Worm (Caenorhabditis elegans) whole organism, L4 larva: ENCODE measurements around the gene K06B4.15.
A peak's percentile ranks its signal among the peaks of the same experiment; 100 is the strongest.

ENCODE experiments used
- F10B5.3 ChIP-seq: sonication (generic microtip); optimal IDR thresholded peaks from 2 replicates; lab custom pipeline; 2016; ENCODE audit warnings: mild to moderate bottlenecking, missing genetic modification characterization, missing compliant biosample characterization
- F26F4.8 ChIP-seq: fragments of 200-800 bp; sonication (Bioruptor generic); conservative IDR thresholded peaks from 2 replicates; pipeline ENCODE4 v1.3.6; 2022; ENCODE audit warnings: missing genetic modification characterization, missing compliant biosample characterization
- F37D6.2 ChIP-seq: sonication (generic microtip); optimal IDR thresholded peaks from 2 replicates; lab custom pipeline; 2016; ENCODE audit warnings: mild to moderate bottlenecking, missing genetic modification characterization, missing compliant biosample characterization
- F44E2.7 ChIP-seq: fragments of 200-800 bp; sonication (Bioruptor generic); IDR thresholded peaks from 2 replicates; pipeline ENCODE4 v2.1.2; 2022; ENCODE audit warnings: missing genetic modification characterization, missing compliant biosample characterization
- R02D3.7 ChIP-seq: fragments of 150-350 bp; sonication (generic microtip); optimal IDR thresholded peaks from 3 replicates; lab custom pipeline; 2014; ENCODE audit warnings: missing biosample characterization, missing genetic modification characterization
- T20F7.1 ChIP-seq: fragments of 200-800 bp; sonication (Bioruptor generic); optimal IDR thresholded peaks from 2 replicates; lab custom pipeline; 2018; ENCODE audit warnings: mild to moderate bottlenecking, missing genetic modification characterization, missing compliant biosample characterization
- T26A8.4 ChIP-seq: fragments of 200-800 bp; sonication (Bioruptor generic); IDR thresholded peaks from 2 replicates; pipeline ENCODE4 v1.3.6; 2022; ENCODE audit warnings: missing genetic modification characterization, missing compliant biosample characterization
- Y5F2A.4 ChIP-seq: fragments of 200-800 bp; sonication (Bioruptor generic); optimal IDR thresholded peaks from 2 replicates; lab custom pipeline; 2018; ENCODE audit warnings: mild to moderate bottlenecking, missing genetic modification characterization, missing compliant biosample characterization
- aly-2 ChIP-seq: sonication (generic microtip); optimal IDR thresholded peaks from 2 replicates; lab custom pipeline; 2018; ENCODE audit warnings: missing biosample characterization, missing genetic modification characterization
- ama-1 ChIP-seq: fragments of 150-350 bp; optimal IDR thresholded peaks from 2 replicates; lab custom pipeline; 2014; ENCODE audit warnings: inconsistent platforms, mixed read lengths
- ceh-32 ChIP-seq: sonication (generic microtip); optimal IDR thresholded peaks from 2 replicates; lab custom pipeline; 2016; ENCODE audit warnings: mild to moderate bottlenecking, missing genetic modification characterization, missing compliant biosample characterization; ENCODE audit not compliant: poor library complexity
- ceh-44 ChIP-seq: fragments of 200-800 bp; sonication (Bioruptor generic); IDR thresholded peaks from 2 replicates; pipeline ENCODE4 v1.3.6; 2022; ENCODE audit warnings: missing genetic modification reagents, missing genetic modification characterization, missing compliant biosample characterization
- ceh-62 ChIP-seq: sonication (generic microtip); optimal IDR thresholded peaks from 2 replicates; lab custom pipeline; 2017; ENCODE audit warnings: missing biosample characterization, missing genetic modification characterization
- ceh-82 ChIP-seq: sonication (generic microtip); optimal IDR thresholded peaks from 2 replicates; lab custom pipeline; 2017; ENCODE audit warnings: missing biosample characterization, missing genetic modification characterization
- ctbp-1 ChIP-seq: fragments of 200-800 bp; sonication (Bioruptor generic); IDR thresholded peaks from 2 replicates; pipeline ENCODE4 v1.3.6; 2022; ENCODE audit warnings: missing genetic modification reagents, missing genetic modification characterization, missing compliant biosample characterization
- dmd-8 ChIP-seq: fragments of 200-800 bp; sonication (Bioruptor generic); IDR thresholded peaks from 2 replicates; pipeline ENCODE4 v1.3.6; 2022; ENCODE audit warnings: missing genetic modification characterization, missing compliant biosample characterization
- egl-43 ChIP-seq: fragments of 200-800 bp; sonication (Bioruptor generic); IDR thresholded peaks from 2 replicates; pipeline ENCODE4 v1.3.6; 2022; ENCODE audit warnings: missing genetic modification reagents, missing genetic modification characterization, missing compliant biosample characterization
- fkh-10 ChIP-seq: fragments of 150-350 bp; optimal IDR thresholded peaks from 2 replicates; lab custom pipeline; 2014; ENCODE audit warnings: missing biosample characterization, missing genetic modification reagents, missing genetic modification characterization
- hif-1 ChIP-seq, 2 experiments: sonication (generic microtip); optimal IDR thresholded peaks; 2 replicates each; lab custom pipeline; 2016 to 2017; ENCODE audit warnings: missing compliant biosample characterization in 2 of 2, missing genetic modification characterization in 2 of 2, missing genetic modification reagents in 2 of 2, missing genotype in 2 of 2, mild to moderate bottlenecking in 1 of 2
- hlh-11 ChIP-seq: fragments of 200-800 bp; sonication (Bioruptor generic); optimal IDR thresholded peaks from 2 replicates; lab custom pipeline; 2018; ENCODE audit warnings: mild to moderate bottlenecking, missing genetic modification characterization, missing compliant biosample characterization
- jun-1 ChIP-seq: fragments of 150-350 bp; optimal IDR thresholded peaks from 2 replicates; lab custom pipeline; 2014; ENCODE audit warnings: missing biosample characterization, missing genetic modification reagents, missing genetic modification characterization
- lin-29 ChIP-seq: fragments of 200-800 bp; sonication (Bioruptor generic); IDR thresholded peaks from 2 replicates; pipeline ENCODE4 v1.3.6; 2022; ENCODE audit warnings: missing genetic modification reagents, missing genetic modification characterization, missing compliant biosample characterization
- madf-5 ChIP-seq, 2 experiments: fragments of 200-800 bp; sonication (Bioruptor generic); IDR thresholded peaks; 2 replicates each; pipeline ENCODE4 v1.3.6; 2022; ENCODE audit warnings: missing compliant biosample characterization in 2 of 2, missing genetic modification characterization in 2 of 2
- mdt-29 ChIP-seq: fragments of 200-800 bp; sonication (Bioruptor generic); IDR thresholded peaks from 2 replicates; pipeline ENCODE4 v1.3.6; 2022; ENCODE audit warnings: missing genetic modification reagents, missing genetic modification characterization, missing compliant biosample characterization
- mep-1 ChIP-seq: fragments of 150-350 bp; sonication (generic microtip); optimal IDR thresholded peaks from 3 replicates; lab custom pipeline; 2014; ENCODE audit warnings: missing biosample characterization, missing genetic modification characterization
- mxl-2 ChIP-seq: fragments of 200-800 bp; sonication (Bioruptor generic); conservative IDR thresholded peaks from 2 replicates; pipeline ENCODE4 v1.3.6; 2022; ENCODE audit warnings: missing genetic modification reagents, missing genetic modification characterization, missing compliant biosample characterization
- nhr-10 ChIP-seq: fragments of 150-350 bp; optimal IDR thresholded peaks from 2 replicates; lab custom pipeline; 2014; ENCODE audit warnings: missing biosample characterization, missing genetic modification characterization
- nhr-102 ChIP-seq: sonication (generic microtip); optimal IDR thresholded peaks from 2 replicates; lab custom pipeline; 2016; ENCODE audit warnings: mild to moderate bottlenecking, missing genetic modification characterization, moderate library complexity, missing compliant biosample characterization
- nhr-111 ChIP-seq: fragments of 200-800 bp; sonication (Bioruptor generic); optimal IDR thresholded peaks from 2 replicates; lab custom pipeline; 2018; ENCODE audit warnings: mild to moderate bottlenecking, missing genetic modification characterization, missing compliant biosample characterization
- nhr-237 ChIP-seq: sonication (generic microtip); optimal IDR thresholded peaks from 2 replicates; lab custom pipeline; 2017; ENCODE audit warnings: missing biosample characterization, missing genetic modification characterization
- nhr-28 ChIP-seq: fragments of 150-350 bp; optimal IDR thresholded peaks from 2 replicates; lab custom pipeline; 2014; ENCODE audit warnings: missing biosample characterization, missing genetic modification characterization
- nhr-41 ChIP-seq: fragments of 200-800 bp; sonication (Bioruptor generic); IDR thresholded peaks from 2 replicates; pipeline ENCODE4 v1.3.6; 2022; ENCODE audit warnings: missing genetic modification reagents, missing genetic modification characterization, missing compliant biosample characterization
- nhr-42 ChIP-seq: fragments of 200-800 bp; sonication (Bioruptor generic); IDR thresholded peaks from 2 replicates; pipeline ENCODE4 v1.3.6; 2022; ENCODE audit warnings: missing genetic modification characterization, missing compliant biosample characterization
- nhr-6 ChIP-seq: fragments of 150-350 bp; optimal IDR thresholded peaks from 2 replicates; lab custom pipeline; 2014; ENCODE audit warnings: missing biosample characterization, missing genetic modification characterization
- nhr-76 ChIP-seq: fragments of 150-350 bp; optimal IDR thresholded peaks from 2 replicates; lab custom pipeline; 2014; ENCODE audit warnings: missing biosample characterization, missing genetic modification characterization
- nhr-77 ChIP-seq: fragments of 150-350 bp; optimal IDR thresholded peaks from 2 replicates; lab custom pipeline; 2014; ENCODE audit warnings: missing biosample characterization, missing genetic modification characterization
- pha-4 ChIP-seq, 2 experiments: fragments of 150-350 bp in 1 of 2; fragments of 200-800 bp in 1 of 2; sonication (Bioruptor generic) in 1 of 2; IDR thresholded peaks in 1 of 2; optimal IDR thresholded peaks in 1 of 2; 2 replicates each; pipeline versions ENCODE4 v1.3.6 to Lab custom; 2014 to 2022; ENCODE audit warnings: missing genetic modification characterization in 2 of 2, missing genetic modification reagents in 2 of 2, missing biosample characterization in 1 of 2, missing compliant biosample characterization in 1 of 2
- saeg-2 ChIP-seq: fragments of 200-800 bp; sonication (Bioruptor generic); IDR thresholded peaks from 2 replicates; pipeline ENCODE4 v1.3.6; 2022; ENCODE audit warnings: missing genetic modification reagents, missing genetic modification characterization, missing compliant biosample characterization
- sdz-12 ChIP-seq: fragments of 200-800 bp; sonication (Bioruptor generic); optimal IDR thresholded peaks from 2 replicates; lab custom pipeline; 2018; ENCODE audit warnings: mild to moderate bottlenecking, missing genetic modification characterization, missing compliant biosample characterization
- set-16 ChIP-seq: fragments of 200-800 bp; sonication (Bioruptor generic); IDR thresholded peaks from 2 replicates; pipeline ENCODE4 v1.3.6; 2022; ENCODE audit warnings: missing genetic modification reagents, missing genetic modification characterization, missing compliant biosample characterization
- snpc-4 ChIP-seq: fragments of 150-350 bp; optimal IDR thresholded peaks from 2 replicates; lab custom pipeline; 2014; ENCODE audit warnings: missing biosample characterization, missing genetic modification characterization
- spr-1 ChIP-seq: sonication (generic microtip); optimal IDR thresholded peaks from 2 replicates; lab custom pipeline; 2016; ENCODE audit warnings: mild to moderate bottlenecking, missing genetic modification characterization, missing compliant biosample characterization
- spr-3 ChIP-seq: fragments of 200-800 bp; sonication (Bioruptor generic); optimal IDR thresholded peaks from 2 replicates; lab custom pipeline; 2018; ENCODE audit warnings: mild to moderate bottlenecking, missing genetic modification characterization, missing compliant biosample characterization
- unc-130 ChIP-seq: sonication (generic microtip); optimal IDR thresholded peaks from 2 replicates; lab custom pipeline; 2016; ENCODE audit warnings: missing genetic modification reagents, missing genetic modification characterization, missing compliant biosample characterization
- zag-1 ChIP-seq: fragments of 150-350 bp; optimal IDR thresholded peaks from 2 replicates; lab custom pipeline; 2014; ENCODE audit warnings: missing biosample characterization, missing genetic modification characterization
- zip-11 ChIP-seq: fragments of 200-800 bp; sonication (Bioruptor generic); IDR thresholded peaks from 2 replicates; pipeline ENCODE4 v1.3.6; 2022; ENCODE audit warnings: missing genetic modification characterization, missing compliant biosample characterization
- zip-2 ChIP-seq: fragments of 150-350 bp; optimal IDR thresholded peaks from 2 replicates; lab custom pipeline; 2014; ENCODE audit warnings: missing biosample characterization, missing genetic modification characterization
- ztf-11 ChIP-seq: fragments of 150-350 bp; optimal IDR thresholded peaks from 2 replicates; lab custom pipeline; 2014; ENCODE audit warnings: missing biosample characterization, missing genetic modification characterization

K06B4.15 gene

DNA sequence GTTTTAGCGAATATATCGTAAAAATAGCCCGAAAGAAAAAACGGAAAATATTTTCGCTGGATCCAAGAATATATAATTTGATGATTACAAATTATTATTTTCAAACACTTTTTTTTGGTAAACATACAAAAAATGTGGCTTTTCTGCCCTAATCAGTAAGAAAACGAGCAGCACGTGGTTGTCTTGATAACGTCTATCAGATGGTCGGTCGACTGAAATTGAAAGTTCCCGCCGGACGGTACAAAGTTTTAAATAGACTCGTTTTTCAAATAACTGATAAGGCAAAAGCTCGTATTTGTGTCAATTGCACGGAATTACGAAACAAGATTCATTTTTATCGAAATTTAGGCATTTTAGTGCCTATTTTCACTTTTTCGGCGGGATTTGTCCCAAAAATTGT, 3.5 kb upstream of the K06B4.15 start (continued):
- no peak for TF ChIP-seq zag-1 (tag; lab: Kevin White, UChicago)
- no peak for TF ChIP-seq ceh-82 (tag; lab: Kevin White, UChicago)
- no peak for TF ChIP-seq mxl-2
- TF ChIP-seq F44E2.7 (GFP tag; lab: Robert Waterston, UW): no peak
- no peak for TF ChIP-seq R02D3.7 (tag; lab: Kevin White, UChicago)
- TF ChIP-seq spr-3: no peak
- TF ChIP-seq sdz-12: no peak
- no peak for TF ChIP-seq ctbp-1 (GFP tag; lab: Robert Waterston, UW)
- TF ChIP-seq nhr-111 (GFP tag; lab: Kevin White, UChicago): no peak
- peak; percentile 93 for TF ChIP-seq nhr-28
- TF ChIP-seq aly-2: no peak
- no peak for TF ChIP-seq spr-1 (tag; lab: Kevin White, UChicago)
- TF ChIP-seq nhr-102 (tag; lab: Kevin White, UChicago): peak; percentile 70
- TF ChIP-seq T20F7.1 (GFP tag; lab: Kevin White, UChicago): no peak
- no peak for TF ChIP-seq nhr-6 (tag; lab: Kevin White, UChicago)
- peak; percentile 96 for TF ChIP-seq hlh-11 (tag; lab: Kevin White, UChicago)
- no peak for TF ChIP-seq nhr-42 (GFP tag; lab: Robert Waterston, UW)
- TF ChIP-seq lin-29 (GFP tag; lab: Robert Waterston, UW): no peak
- 0 out of 2 replicates have a peak, but pooled peaks have one; percentile 24 for TF ChIP-seq mdt-29 (GFP tag; lab: Robert Waterston, UW)
- TF ChIP-seq nhr-10 (tag; lab: Kevin White, UChicago): no peak
- no peak for TF ChIP-seq unc-130 (GFP tag; lab: Kevin White, UChicago)
- no peak for TF ChIP-seq T26A8.4 (GFP tag; lab: Robert Waterston, UW)
- no peak for TF ChIP-seq zip-2 (tag; lab: Kevin White, UChicago)
- TF ChIP-seq snpc-4 (tag; lab: Kevin White, UChicago): no peak
- TF ChIP-seq ceh-32 (tag; lab: Kevin White, UChicago): no peak
- no peak for TF ChIP-seq Y5F2A.4 (GFP tag; lab: Kevin White, UChicago)
- TF ChIP-seq ceh-62 (tag; lab: Kevin White, UChicago): no peak
- TF ChIP-seq madf-5 (GFP tag; IDR thresholded peaks at IDR 0.05; lab: Robert Waterston, UW): no peak
- no peak for TF ChIP-seq dmd-8 (GFP tag; lab: Robert Waterston, UW)
- no peak for TF ChIP-seq set-16 (GFP tag; lab: Robert Waterston, UW)
- no peak for TF ChIP-seq nhr-76 (tag; lab: Kevin White, UChicago)
- TF ChIP-seq egl-43: no peak
- TF ChIP-seq fkh-10 (GFP tag; lab: Kevin White, UChicago): no peak
- no peak for TF ChIP-seq ceh-44 (GFP tag; lab: Robert Waterston, UW)
- no peak for TF ChIP-seq zip-11 (GFP tag; lab: Robert Waterston, UW)
- TF ChIP-seq pha-4 (GFP tag; IDR thresholded peaks at IDR 0.05; lab: Robert Waterston, UW): peak; percentile 50; the same call in 1 of the 2 replicates
- TF ChIP-seq pha-4 (tag; optimal IDR thresholded peaks at IDR 0.05; lab: Kevin White, UChicago): no peak
- TF ChIP-seq nhr-237 (tag; lab: Kevin White, UChicago): no peak
- TF ChIP-seq F37D6.2 (tag; lab: Kevin White, UChicago): no peak
- TF ChIP-seq ztf-11 (tag; lab: Kevin White, UChicago): no peak
- TF ChIP-seq nhr-77: peak; percentile 82
- TF ChIP-seq ama-1 (lab: Kevin White, UChicago): no peak
- TF ChIP-seq nhr-41 (GFP tag; lab: Robert Waterston, UW): no peak
- TF ChIP-seq saeg-2 (GFP tag; lab: Robert Waterston, UW): 0 out of 2 replicates have a peak, but pooled peaks have one; percentile 27
- no peak for TF ChIP-seq jun-1 (tag; lab: Kevin White, UChicago)
- TF ChIP-seq F10B5.3 (tag; lab: Kevin White, UChicago): no peak
- no peak for TF ChIP-seq mep-1 (tag; lab: Kevin White, UChicago)
- TF ChIP-seq hif-1 (tag; optimal IDR thresholded peaks at IDR 0.05; lab: Kevin White, UChicago): peak in 1 of 2 experiments; percentile 80
- no peak for TF ChIP-seq F26F4.8 (GFP tag; lab: Robert Waterston, UW)
